Fruit fly (Drosophila melanogaster): ENCODE measurements around the gene CG6005.

DNA sequence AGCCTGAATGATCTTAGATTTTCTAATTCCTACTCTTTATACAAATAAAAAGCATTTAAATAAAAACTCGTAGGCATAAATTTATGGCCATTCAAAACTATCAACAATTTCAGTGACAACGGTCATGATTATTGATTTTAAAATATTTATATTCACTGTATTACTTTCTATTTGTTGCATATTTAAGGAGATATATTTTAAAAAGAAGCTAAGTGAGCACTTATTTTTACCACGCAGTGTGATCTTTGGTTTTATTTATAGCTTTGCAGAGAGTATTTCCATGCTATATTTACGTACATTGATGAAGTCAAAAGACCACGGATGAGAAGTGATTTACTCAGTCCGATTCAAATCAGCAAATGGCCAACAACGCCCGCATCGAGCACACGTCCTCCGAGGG lies 931 bp upstream of the CG6005 start, which contains the start of gene CG14285:
- no peak for TF ChIP-seq CG1620 (GFP tag; optimal IDR thresholded peaks at IDR 0.05)
- no peak for TF ChIP-seq Clk (GFP tag; optimal IDR thresholded peaks at IDR 0.05)
- no peak for TF ChIP-seq CG14711 (tag; optimal IDR thresholded peaks at IDR 0.05)
- no peak for TF ChIP-seq kay (GFP tag; ENCODE audit: borderline replicate concordance)
- no peak for TF ChIP-seq ovo (GFP tag; optimal IDR thresholded peaks at IDR 0.05)
- TF ChIP-seq Hr96 (GFP tag; optimal IDR thresholded peaks at IDR 0.05) = no peak
- no peak for TF ChIP-seq tj (GFP tag; optimal IDR thresholded peaks at IDR 0.05)
- no peak for TF ChIP-seq pad (GFP tag; optimal IDR thresholded peaks at IDR 0.05)
- TF ChIP-seq CG7045 (GFP tag; optimal IDR thresholded peaks at IDR 0.05) = no peak
- TF ChIP-seq toe (GFP tag; optimal IDR thresholded peaks at IDR 0.05) = no peak
- no peak for TF ChIP-seq CG11617 (GFP tag; optimal IDR thresholded peaks at IDR 0.05)
- TF ChIP-seq cnc (optimal IDR thresholded peaks at IDR 0.05) = no peak
- no peak for TF ChIP-seq cic (GFP tag; optimal IDR thresholded peaks at IDR 0.05)
